Worm (Caenorhabditis elegans) whole organism, L2 larva: ENCODE measurements around the gene F12A10.9.

ENCODE experiments used
- C34F6.9 ChIP-seq: fragments of 150-350 bp; optimal IDR thresholded peaks from 2 replicates; lab custom pipeline; 2014; ENCODE audit warnings: missing biosample characterization, missing genetic modification characterization
- F13H6.1 ChIP-seq: sonication (generic microtip); optimal IDR thresholded peaks from 2 replicates; lab custom pipeline; 2016; ENCODE audit warnings: missing genetic modification characterization, missing compliant biosample characterization
- R02D3.7 ChIP-seq: fragments of 150-350 bp; optimal IDR thresholded peaks from 2 replicates; lab custom pipeline; 2014; ENCODE audit warnings: missing biosample characterization, missing genetic modification characterization
- Y55F3AM.14 ChIP-seq: fragments of 200-800 bp; sonication (Bioruptor generic); optimal IDR thresholded peaks from 2 replicates; lab custom pipeline; 2018; ENCODE audit warnings: mild to moderate bottlenecking, missing genetic modification characterization, missing compliant biosample characterization
- ZK546.5 ChIP-seq: sonication (generic microtip); optimal IDR thresholded peaks from 2 replicates; lab custom pipeline; 2017; ENCODE audit warnings: missing biosample characterization, missing genetic modification characterization
- alr-1 ChIP-seq: fragments of 150-350 bp; optimal IDR thresholded peaks from 2 replicates; lab custom pipeline; 2014; ENCODE audit warnings: missing biosample characterization, missing genetic modification characterization
- aly-2 ChIP-seq: fragments of 150-350 bp; optimal IDR thresholded peaks from 2 replicates; lab custom pipeline; 2014; ENCODE audit warnings: missing biosample characterization, missing genetic modification characterization
- ama-1 ChIP-seq: fragments of 150-350 bp; optimal IDR thresholded peaks from 2 replicates; lab custom pipeline; 2018; ENCODE audit warnings: inconsistent platforms
- blmp-1 ChIP-seq: sonication (generic microtip); optimal IDR thresholded peaks from 2 replicates; lab custom pipeline; 2017; ENCODE audit warnings: missing genetic modification characterization, mild to moderate bottlenecking, missing compliant biosample characterization, antibody characterized with exemption, moderate library complexity; ENCODE audit not compliant: insufficient read depth
- ceh-16 ChIP-seq: fragments of 150-350 bp; optimal IDR thresholded peaks from 2 replicates; lab custom pipeline; 2014; ENCODE audit warnings: missing biosample characterization, missing genetic modification characterization
- ceh-82 ChIP-seq: fragments of 150-350 bp; optimal IDR thresholded peaks from 2 replicates; lab custom pipeline; 2014; ENCODE audit warnings: missing biosample characterization, missing genetic modification characterization
- crh-2 ChIP-seq: sonication (generic microtip); optimal IDR thresholded peaks from 2 replicates; lab custom pipeline; 2017; ENCODE audit warnings: missing biosample characterization, missing genetic modification characterization
- dmd-4 ChIP-seq: sonication (generic microtip); optimal IDR thresholded peaks from 2 replicates; lab custom pipeline; 2017; ENCODE audit warnings: missing biosample characterization, missing genetic modification characterization
- egl-27 ChIP-seq: sonication (generic microtip); optimal IDR thresholded peaks from 3 replicates; lab custom pipeline; 2017; ENCODE audit warnings: missing biosample characterization, missing genetic modification reagents, missing genetic modification characterization
- elt-1 ChIP-seq: fragments of 150-350 bp; optimal IDR thresholded peaks from 2 replicates; lab custom pipeline; 2014; ENCODE audit warnings: missing biosample characterization, missing genetic modification characterization
- elt-3 ChIP-seq: sonication (generic microtip); optimal IDR thresholded peaks from 2 replicates; lab custom pipeline; 2017; ENCODE audit warnings: missing biosample characterization, missing genetic modification characterization
- fos-1 ChIP-seq: fragments of 150-350 bp; optimal IDR thresholded peaks from 2 replicates; lab custom pipeline; 2014; ENCODE audit warnings: missing biosample characterization, missing genetic modification characterization
- gmeb-1 ChIP-seq: fragments of 150-350 bp; optimal IDR thresholded peaks from 2 replicates; lab custom pipeline; 2014; ENCODE audit warnings: missing biosample characterization, missing genetic modification characterization
- lin-11 ChIP-seq: fragments of 150-350 bp; sonication (generic microtip); optimal IDR thresholded peaks from 2 replicates; lab custom pipeline; 2014; ENCODE audit warnings: missing biosample characterization, missing genetic modification characterization, inconsistent platforms, mixed read lengths
- lin-13 ChIP-seq: fragments of 150-350 bp; optimal IDR thresholded peaks from 2 replicates; lab custom pipeline; 2014; ENCODE audit warnings: missing biosample characterization, missing genetic modification reagents, missing genetic modification characterization
- lin-39 ChIP-seq: fragments of 150-350 bp; optimal IDR thresholded peaks from 2 replicates; lab custom pipeline; 2014; ENCODE audit warnings: missing biosample characterization, missing genetic modification reagents, missing genetic modification characterization
- lsy-2 ChIP-seq, 2 experiments: fragments of 150-350 bp in 1 of 2; sonication (generic microtip) in 1 of 2; optimal IDR thresholded peaks; 2 replicates each; lab custom pipeline; 2014 to 2017; ENCODE audit warnings: missing biosample characterization in 2 of 2, missing genetic modification characterization in 2 of 2
- mab-5 ChIP-seq: fragments of 150-350 bp; optimal IDR thresholded peaks from 2 replicates; lab custom pipeline; 2014; ENCODE audit warnings: missing biosample characterization, missing genetic modification characterization
- mbf-1 ChIP-seq: sonication (generic microtip); optimal IDR thresholded peaks from 2 replicates; lab custom pipeline; 2017; ENCODE audit warnings: missing biosample characterization, missing genetic modification characterization
- mdl-1 ChIP-seq, 2 experiments: fragments of 150-350 bp in 1 of 2; sonication (generic microtip) in 1 of 2; optimal IDR thresholded peaks; 2 replicates each; lab custom pipeline; 2017; ENCODE audit warnings: missing biosample characterization in 2 of 2, missing genetic modification characterization in 2 of 2
- nhr-10 ChIP-seq: sonication (generic microtip); optimal IDR thresholded peaks from 2 replicates; lab custom pipeline; 2017; ENCODE audit warnings: missing biosample characterization, missing genetic modification characterization
- nhr-11 ChIP-seq: fragments of 150-350 bp; optimal IDR thresholded peaks from 2 replicates; lab custom pipeline; 2014; ENCODE audit warnings: missing biosample characterization, missing genetic modification characterization
- nhr-12 ChIP-seq: fragments of 150-350 bp; optimal IDR thresholded peaks from 2 replicates; lab custom pipeline; 2014; ENCODE audit warnings: missing biosample characterization, missing genetic modification characterization
- nhr-129 ChIP-seq: fragments of 150-350 bp; optimal IDR thresholded peaks from 2 replicates; lab custom pipeline; 2014; ENCODE audit warnings: missing biosample characterization, missing genetic modification characterization
- nhr-21 ChIP-seq: fragments of 150-350 bp; optimal IDR thresholded peaks from 2 replicates; lab custom pipeline; 2014; ENCODE audit warnings: missing biosample characterization, missing genetic modification characterization
- nhr-23 ChIP-seq: fragments of 150-350 bp; optimal IDR thresholded peaks from 2 replicates; lab custom pipeline; 2014; ENCODE audit warnings: missing biosample characterization, missing genetic modification reagents, missing genetic modification characterization
- nhr-237 ChIP-seq: fragments of 150-350 bp; optimal IDR thresholded peaks from 2 replicates; lab custom pipeline; 2014; ENCODE audit warnings: missing biosample characterization, missing genetic modification characterization
- nhr-25 ChIP-seq: fragments of 150-350 bp; sonication (generic microtip); optimal IDR thresholded peaks from 3 replicates; lab custom pipeline; 2014; ENCODE audit warnings: missing biosample characterization, missing genetic modification characterization
- nhr-6 ChIP-seq: fragments of 150-350 bp; optimal IDR thresholded peaks from 2 replicates; lab custom pipeline; 2014; ENCODE audit warnings: missing biosample characterization, missing genetic modification characterization
- nhr-77 ChIP-seq: fragments of 150-350 bp; optimal IDR thresholded peaks from 2 replicates; lab custom pipeline; 2014; ENCODE audit warnings: missing biosample characterization, missing genetic modification characterization
- peb-1 ChIP-seq: fragments of 150-350 bp; optimal IDR thresholded peaks from 2 replicates; lab custom pipeline; 2014; ENCODE audit warnings: missing biosample characterization, missing genetic modification characterization
- sem-4 ChIP-seq: fragments of 150-350 bp; optimal IDR thresholded peaks from 2 replicates; lab custom pipeline; 2014; ENCODE audit warnings: missing biosample characterization, missing genetic modification reagents, missing genetic modification characterization
- skn-1 ChIP-seq: sonication (generic microtip); optimal IDR thresholded peaks from 2 replicates; lab custom pipeline; 2017; ENCODE audit warnings: missing biosample characterization, missing genetic modification characterization
- sma-3 ChIP-seq: sonication (generic microtip); optimal IDR thresholded peaks from 2 replicates; lab custom pipeline; 2016; ENCODE audit warnings: missing genetic modification reagents, missing genetic modification characterization, missing compliant biosample characterization
- sma-9 ChIP-seq, 2 experiments: fragments of 150-350 bp in 1 of 2; sonication (generic microtip) in 1 of 2; optimal IDR thresholded peaks; 2 replicates each; lab custom pipeline; 2014 to 2016; ENCODE audit warnings: missing genetic modification characterization in 2 of 2, mild to moderate bottlenecking in 1 of 2, missing biosample characterization in 1 of 2, missing compliant biosample characterization in 1 of 2, missing genetic modification reagents in 1 of 2, moderate library complexity in 1 of 2
- snpc-4 ChIP-seq: fragments of 150-350 bp; optimal IDR thresholded peaks from 2 replicates; lab custom pipeline; 2014; ENCODE audit warnings: missing biosample characterization, missing genetic modification characterization
- unc-39 ChIP-seq: fragments of 150-350 bp; optimal IDR thresholded peaks from 2 replicates; lab custom pipeline; 2014; ENCODE audit warnings: missing biosample characterization, missing genetic modification characterization
- unc-55 ChIP-seq: fragments of 150-350 bp; sonication (generic microtip); optimal IDR thresholded peaks from 3 replicates; lab custom pipeline; 2014; ENCODE audit warnings: missing biosample characterization, missing genetic modification reagents, missing genetic modification characterization
- unc-62 ChIP-seq: fragments of 150-350 bp; optimal IDR thresholded peaks from 2 replicates; lab custom pipeline; 2014; ENCODE audit warnings: missing biosample characterization, missing genetic modification reagents, missing genetic modification characterization
- zag-1 ChIP-seq: fragments of 150-350 bp; optimal IDR thresholded peaks from 2 replicates; lab custom pipeline; 2014; ENCODE audit warnings: missing biosample characterization, missing genetic modification characterization
- ztf-1 ChIP-seq: fragments of 200-800 bp; sonication (Bioruptor generic); conservative IDR thresholded peaks from 2 replicates; pipeline ENCODE4 v1.3.6; 2022; ENCODE audit warnings: missing genetic modification characterization, missing compliant biosample characterization
- ztf-11 ChIP-seq: sonication (generic microtip); optimal IDR thresholded peaks from 2 replicates; lab custom pipeline; 2017; ENCODE audit warnings: missing biosample characterization, missing genetic modification characterization
- ztf-4 ChIP-seq: fragments of 150-350 bp; optimal IDR thresholded peaks from 2 replicates; lab custom pipeline; 2014; ENCODE audit warnings: missing biosample characterization, missing genetic modification characterization

Gene F12A10.9

DNA sequence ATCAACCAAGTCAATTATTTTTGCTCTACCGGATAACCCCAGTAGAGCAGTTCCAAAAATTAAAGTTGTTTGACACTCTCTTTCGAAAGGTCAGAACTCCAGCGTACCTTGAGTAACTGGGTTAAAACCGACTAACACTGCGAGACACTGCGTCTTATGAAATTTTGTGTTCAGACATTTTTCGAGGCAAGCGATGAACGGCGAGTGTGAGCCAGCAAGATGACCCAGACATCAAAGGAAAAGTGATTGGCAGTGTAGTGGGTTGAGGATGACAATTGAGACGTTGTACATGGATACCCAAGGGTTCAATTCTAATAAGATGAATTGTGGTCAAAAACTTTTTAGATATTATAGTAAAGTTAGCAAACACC lies 45.6 kb downstream of the F12A10.9 start:
- TF ChIP-seq crh-2 (tag; lab: Kevin White, UChicago) (peak; percentile 60), nhr-6 (tag; lab: Kevin White, UChicago) (peak; percentile 16), unc-39 (tag; lab: Kevin White, UChicago) (no peak), nhr-12 (tag; lab: Kevin White, UChicago) (no peak), R02D3.7 (tag; lab: Kevin White, UChicago) (no peak), ama-1 (lab: Kevin White, UChicago) (peak; percentile 93), elt-1 (tag; lab: Kevin White, UChicago) (no peak), lin-11 (tag; lab: Kevin White, UChicago) (no peak), unc-62 (GFP tag; lab: Kevin White, UChicago) (no peak), nhr-129 (tag; lab: Kevin White, UChicago) (peak; percentile 89), unc-55 (GFP tag; lab: Kevin White, UChicago) (no peak), gmeb-1 (peak; percentile 66), nhr-77 (tag; lab: Kevin White, UChicago) (peak; percentile 6), alr-1 (no peak), Y55F3AM.14 (GFP tag; lab: Kevin White, UChicago) (no peak), mbf-1 (tag; lab: Kevin White, UChicago) (no peak), nhr-25 (tag; lab: Kevin White, UChicago) (no peak), aly-2 (no peak), C34F6.9 (tag; lab: Kevin White, UChicago) (no peak), elt-3 (no peak), zag-1 (tag; lab: Kevin White, UChicago) (no peak), ztf-1 (GFP tag; lab: Robert Waterston, UW) (no peak), fos-1 (tag; lab: Kevin White, UChicago) (peak; percentile 11), lin-13 (peak; percentile 27), sma-3 (peak; percentile 66), egl-27 (tag; lab: Kevin White, UChicago) (no peak), ZK546.5 (tag; lab: Kevin White, UChicago) (no peak), nhr-10 (tag; lab: Kevin White, UChicago) (peak; percentile 15), mdl-1 (tag; optimal IDR thresholded peaks at IDR 0.05; lab: Kevin White, UChicago) (no peak), mab-5 (tag; lab: Kevin White, UChicago) (no peak), ceh-82 (tag; lab: Kevin White, UChicago) (no peak), nhr-11 (no peak), dmd-4 (no peak), nhr-237 (tag; lab: Kevin White, UChicago) (no peak), ztf-11 (no peak), lsy-2 (tag; optimal IDR thresholded peaks at IDR 0.05; lab: Kevin White, UChicago) (peak in 1 of 2 experiments; percentile 73), snpc-4 (tag; lab: Kevin White, UChicago) (peak; percentile 98), nhr-21 (tag; lab: Kevin White, UChicago) (peak; percentile 85), ztf-4 (no peak), sma-9 (GFP tag; optimal IDR thresholded peaks at IDR 0.05; lab: Kevin White, UChicago) (peak; percentile 76), sma-9 (tag; optimal IDR thresholded peaks at IDR 0.05; lab: Kevin White, UChicago) (no peak), nhr-23 (tag; lab: Kevin White, UChicago) (no peak), F13H6.1 (tag; lab: Kevin White, UChicago) (no peak), lin-39 (tag; lab: Kevin White, UChicago) (no peak), sem-4 (no peak), ceh-16 (tag; lab: Kevin White, UChicago) (no peak), blmp-1 (no peak), skn-1 (tag; lab: Kevin White, UChicago) (no peak), peb-1 (tag; lab: Kevin White, UChicago) (no peak)
